Worm (Caenorhabditis elegans) whole organism, L1 larva: ENCODE data around the gene ife-3.

Experiments used
- aly-2 ChIP-seq: fragments of 150-350 bp; optimal IDR thresholded peaks from 2 replicates; lab custom pipeline; 2014; ENCODE audit warnings: missing biosample characterization, missing genetic modification characterization
- ceh-90 ChIP-seq: sonication (generic microtip); optimal IDR thresholded peaks from 2 replicates; lab custom pipeline; 2016; ENCODE audit warnings: missing genetic modification characterization, missing compliant biosample characterization
- egl-27 ChIP-seq, 2 experiments: fragments of 150-350 bp in 1 of 2; sonication (generic microtip); optimal IDR thresholded peaks; 3 replicates each; lab custom pipeline; 2017 to 2018; ENCODE audit warnings: missing biosample characterization in 2 of 2, missing genetic modification characterization in 2 of 2, missing genetic modification reagents in 2 of 2
- fkh-10 ChIP-seq: sonication (generic microtip); optimal IDR thresholded peaks from 2 replicates; lab custom pipeline; 2017; ENCODE audit warnings: missing biosample characterization, missing genetic modification reagents, missing genetic modification characterization
- hlh-4 ChIP-seq: sonication (generic microtip); optimal IDR thresholded peaks from 2 replicates; lab custom pipeline; 2016; ENCODE audit warnings: mild to moderate bottlenecking, missing genetic modification characterization, missing compliant biosample characterization
- irx-1 ChIP-seq: sonication (generic microtip); optimal IDR thresholded peaks from 2 replicates; lab custom pipeline; 2016; ENCODE audit warnings: missing genetic modification characterization, missing compliant biosample characterization
- nhr-76 ChIP-seq: sonication (generic microtip); optimal IDR thresholded peaks from 2 replicates; lab custom pipeline; 2017; ENCODE audit warnings: missing biosample characterization, missing genetic modification characterization
- nhr-90 ChIP-seq: sonication (generic microtip); optimal IDR thresholded peaks from 2 replicates; lab custom pipeline; 2016; ENCODE audit warnings: mild to moderate bottlenecking, missing genetic modification characterization, missing compliant biosample characterization; ENCODE audit not compliant: poor library complexity
- pqm-1 ChIP-seq: sonication (generic microtip); optimal IDR thresholded peaks from 3 replicates; lab custom pipeline; 2017; ENCODE audit warnings: missing biosample characterization, missing genetic modification characterization
- rnt-1 ChIP-seq: sonication (generic microtip); optimal IDR thresholded peaks from 2 replicates; lab custom pipeline; 2016; ENCODE audit warnings: mild to moderate bottlenecking, missing genetic modification characterization, moderate library complexity, missing compliant biosample characterization
- sptf-1 ChIP-seq: fragments of 150-350 bp; optimal IDR thresholded peaks from 2 replicates; lab custom pipeline; 2014; ENCODE audit warnings: missing biosample characterization, missing genetic modification characterization

DNA sequence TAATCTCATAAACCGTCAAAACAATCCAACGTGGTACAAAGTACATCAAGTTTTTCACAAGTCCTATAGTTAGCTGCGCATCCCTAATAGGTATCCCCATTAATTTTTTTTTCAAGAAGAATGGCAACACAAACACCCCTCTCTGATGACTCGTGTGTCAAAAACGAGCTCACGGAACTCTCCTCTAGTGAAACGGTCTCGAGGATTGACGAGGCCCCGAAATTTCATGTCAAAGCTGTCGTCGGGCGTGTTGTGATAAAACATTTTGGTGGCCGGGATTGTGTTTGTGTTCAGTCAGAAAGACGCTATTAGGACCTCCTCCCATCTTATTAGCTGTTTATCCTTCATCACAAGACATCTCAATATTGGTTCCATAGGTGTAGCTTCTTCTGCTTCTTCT, 6.3 kb downstream of the ife-3 start, which contains the start of gene idpp-2:
- TF ChIP-seq hlh-4 (tag; lab: Kevin White, UChicago) (no peak), irx-1 (tag; lab: Kevin White, UChicago) (no peak), aly-2 (tag; lab: Kevin White, UChicago) (no peak), pqm-1 (tag; lab: Kevin White, UChicago) (no peak), rnt-1 (tag; lab: Kevin White, UChicago) (no peak), fkh-10 (GFP tag; lab: Kevin White, UChicago) (no peak), ceh-90 (tag; lab: Kevin White, UChicago) (no peak), sptf-1 (tag; lab: Kevin White, UChicago) (no peak), nhr-76 (tag; lab: Kevin White, UChicago) (no peak), nhr-90 (tag; lab: Kevin White, UChicago) (no peak), egl-27 (tag; optimal IDR thresholded peaks at IDR 0.05; lab: Kevin White, UChicago) (no peak)
